Worm (Caenorhabditis elegans): ENCODE measurements around the gene dpy-27.
A peak's percentile ranks its signal among the peaks of the same experiment; 100 is the strongest.

The dpy-27 gene

DNA sequence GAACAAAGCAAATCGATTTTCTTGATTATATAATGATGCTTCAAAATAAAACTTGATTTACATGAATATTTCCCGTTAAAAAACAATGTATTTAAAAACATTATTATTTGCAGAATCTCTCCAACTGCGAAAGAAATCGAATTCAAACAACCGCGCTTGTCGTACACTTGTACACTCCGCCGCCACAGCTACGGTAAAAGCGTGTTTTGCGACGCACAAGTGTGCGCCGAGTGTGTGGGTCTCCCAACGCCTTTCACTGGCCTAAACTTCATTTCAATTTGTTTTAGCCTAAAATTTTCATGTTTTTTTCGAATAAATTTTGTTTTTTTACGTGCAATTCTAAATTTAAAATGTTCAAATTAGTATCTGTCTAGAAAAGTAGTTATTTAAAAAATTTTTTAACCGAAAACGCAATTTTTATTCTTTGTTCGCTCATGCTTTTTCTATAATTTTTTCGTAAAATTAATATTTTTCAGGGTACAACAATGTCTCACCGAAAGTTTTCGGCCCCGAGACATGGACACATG lies 48.0 kb upstream of the dpy-27 start, which contains the start of gene rpl-3 (continued):
- TF ChIP-seq lin-13 (GFP tag; optimal IDR thresholded peaks at IDR 0.05) = peak; percentile 100
- TF ChIP-seq mbf-1 (tag; optimal IDR thresholded peaks at IDR 0.05) = peak; percentile 72
- peak; percentile 83 for TF ChIP-seq elt-1 (tag; optimal IDR thresholded peaks at IDR 0.05)
- TF ChIP-seq lsy-2 (tag; optimal IDR thresholded peaks at IDR 0.05) = peak; percentile 100
- TF ChIP-seq nhr-77 (tag; optimal IDR thresholded peaks at IDR 0.05) = peak; percentile 99
- peak; percentile 100 for TF ChIP-seq ztf-1 (GFP tag; conservative IDR thresholded peaks at IDR 0.05)
- no peak for TF ChIP-seq alr-1 (tag; optimal IDR thresholded peaks at IDR 0.05)
- peak; percentile 92 to 98 for TF ChIP-seq mdl-1 (tag; optimal IDR thresholded peaks at IDR 0.05)
- peak; percentile 100 for TF ChIP-seq nhr-6 (tag; optimal IDR thresholded peaks at IDR 0.05)

ce11 chrIII:3863814-3864507 lies 44.5 kb upstream of the dpy-27 start, which contains the start of gene acs-19:
Gene acs-19, plus strand, starts transcription at chrIII:3864489.
- TF ChIP-seq Y55F3AM.14 (GFP tag; optimal IDR thresholded peaks at IDR 0.05) (peak; percentile 25), snpc-4 (tag; optimal IDR thresholded peaks at IDR 0.05) (no peak), lsy-2 (tag; optimal IDR thresholded peaks at IDR 0.05) (peak in 1 of 2 experiments; percentile 35), lin-13 (GFP tag; optimal IDR thresholded peaks at IDR 0.05) (peak; percentile 20), sem-4 (tag; optimal IDR thresholded peaks at IDR 0.05) (peak; percentile 38), gmeb-1 (tag; optimal IDR thresholded peaks at IDR 0.05) (no peak), nhr-6 (tag; optimal IDR thresholded peaks at IDR 0.05) (peak; percentile 35), crh-2 (tag; optimal IDR thresholded peaks at IDR 0.05) (peak; percentile 32), ztf-4 (tag; optimal IDR thresholded peaks at IDR 0.05) (peak; percentile 17), ceh-16 (tag; optimal IDR thresholded peaks at IDR 0.05) (no peak), nhr-129 (tag; optimal IDR thresholded peaks at IDR 0.05) (peak; percentile 14), C34F6.9 (tag; optimal IDR thresholded peaks at IDR 0.05) (peak; percentile 29), F13H6.1 (tag; optimal IDR thresholded peaks at IDR 0.05) (no peak), mdl-1 (tag; optimal IDR thresholded peaks at IDR 0.05) (no peak), ceh-82 (tag; optimal IDR thresholded peaks at IDR 0.05) (no peak)

ce11 chrIII:3862918-3863385 lies 43.5 kb upstream of the dpy-27 start, which contains the start of gene brc-1:
Gene brc-1, minus strand, starts transcription at chrIII:3862968.
- TF ChIP-seq lin-13 (GFP tag; optimal IDR thresholded peaks at IDR 0.05) (peak; percentile 95), fos-1 (tag; optimal IDR thresholded peaks at IDR 0.05) (peak; percentile 82), nhr-237 (tag; optimal IDR thresholded peaks at IDR 0.05) (no peak), mbf-1 (tag; optimal IDR thresholded peaks at IDR 0.05) (no peak), nhr-12 (tag; optimal IDR thresholded peaks at IDR 0.05) (no peak), Y55F3AM.14 (GFP tag; optimal IDR thresholded peaks at IDR 0.05) (peak; percentile 86), nhr-23 (tag; optimal IDR thresholded peaks at IDR 0.05) (no peak), sem-4 (tag; optimal IDR thresholded peaks at IDR 0.05) (peak; percentile 74), alr-1 (tag; optimal IDR thresholded peaks at IDR 0.05) (no peak), sma-9 (GFP tag; optimal IDR thresholded peaks at IDR 0.05) (peak; percentile 82), sma-9 (tag; optimal IDR thresholded peaks at IDR 0.05) (no peak), F13H6.1 (tag; optimal IDR thresholded peaks at IDR 0.05) (peak; percentile 78), ama-1 (optimal IDR thresholded peaks at IDR 0.05) (peak; percentile 93), elt-1 (tag; optimal IDR thresholded peaks at IDR 0.05) (no peak), gmeb-1 (tag; optimal IDR thresholded peaks at IDR 0.05) (peak; percentile 93), sma-3 (GFP tag; optimal IDR thresholded peaks at IDR 0.05) (peak; percentile 71), mdl-1 (tag; optimal IDR thresholded peaks at IDR 0.05) (peak; percentile 37 to 62), aly-2 (tag; optimal IDR thresholded peaks at IDR 0.05) (no peak), unc-62 (GFP tag; optimal IDR thresholded peaks at IDR 0.05) (no peak), elt-3 (tag; optimal IDR thresholded peaks at IDR 0.05) (no peak), nhr-25 (tag; optimal IDR thresholded peaks at IDR 0.05) (peak; percentile 63), egl-27 (tag; optimal IDR thresholded peaks at IDR 0.05) (peak; percentile 53), ZK546.5 (tag; optimal IDR thresholded peaks at IDR 0.05) (peak; percentile 52), unc-39 (tag; optimal IDR thresholded peaks at IDR 0.05) (peak; percentile 40), nhr-6 (tag; optimal IDR thresholded peaks at IDR 0.05) (peak; percentile 50), crh-2 (tag; optimal IDR thresholded peaks at IDR 0.05) (peak; percentile 92), lin-39 (tag; optimal IDR thresholded peaks at IDR 0.05) (no peak), nhr-10 (tag; optimal IDR thresholded peaks at IDR 0.05) (peak; percentile 32), nhr-77 (tag; optimal IDR thresholded peaks at IDR 0.05) (no peak), mab-5 (tag; optimal IDR thresholded peaks at IDR 0.05) (peak; percentile 85), R02D3.7 (tag; optimal IDR thresholded peaks at IDR 0.05) (no peak), ceh-82 (tag; optimal IDR thresholded peaks at IDR 0.05) (peak; percentile 73), blmp-1 (tag; optimal IDR thresholded peaks at IDR 0.05; ENCODE audit: insufficient read depth) (peak; percentile 66), C34F6.9 (tag; optimal IDR thresholded peaks at IDR 0.05) (peak; percentile 89), lin-11 (tag; optimal IDR thresholded peaks at IDR 0.05) (peak; percentile 92), skn-1 (tag; optimal IDR thresholded peaks at IDR 0.05) (no peak), ztf-4 (tag; optimal IDR thresholded peaks at IDR 0.05) (peak; percentile 69), dmd-4 (tag; optimal IDR thresholded peaks at IDR 0.05) (no peak), ceh-16 (tag; optimal IDR thresholded peaks at IDR 0.05) (peak; percentile 70), nhr-129 (tag; optimal IDR thresholded peaks at IDR 0.05) (peak; percentile 83), lsy-2 (tag; optimal IDR thresholded peaks at IDR 0.05) (peak; percentile 83 to 96), snpc-4 (tag; optimal IDR thresholded peaks at IDR 0.05) (peak; percentile 68), zag-1 (tag; optimal IDR thresholded peaks at IDR 0.05) (peak; percentile 86), unc-55 (GFP tag; optimal IDR thresholded peaks at IDR 0.05) (peak; percentile 98)
